Worm (Caenorhabditis elegans): Measurements from ENCODE around the gene srx-137.

ce11 chrV:13873323-13873722 lies 10.7 kb downstream of the srx-137 start:
- TF ChIP-seq aly-2 (tag; optimal IDR thresholded peaks at IDR 0.05) = no peak
- no peak for TF ChIP-seq ceh-82 (tag; optimal IDR thresholded peaks at IDR 0.05)
- no peak for TF ChIP-seq ama-1 (optimal IDR thresholded peaks at IDR 0.05)
